Worm (Caenorhabditis elegans) whole organism, late embryonic: ENCODE data around the gene unc-26.

Experiments used
- C08G9.2 ChIP-seq: sonication (generic microtip); optimal IDR thresholded peaks from 2 replicates; lab custom pipeline; 2016; ENCODE audit warnings: mild to moderate bottlenecking, missing genetic modification characterization, moderate library complexity, missing compliant biosample characterization
- ceh-24 ChIP-seq: sonication (generic microtip); optimal IDR thresholded peaks from 2 replicates; lab custom pipeline; 2016; ENCODE audit warnings: mild to moderate bottlenecking, missing genetic modification characterization, missing compliant biosample characterization
- pha-4 ChIP-seq: fragments of 150-350 bp; optimal IDR thresholded peaks from 2 replicates; lab custom pipeline; 2018; ENCODE audit warnings: missing biosample characterization, missing genetic modification reagents, missing genetic modification characterization
- zip-5 ChIP-seq: sonication (generic microtip); optimal IDR thresholded peaks from 2 replicates; lab custom pipeline; 2016; ENCODE audit warnings: missing genetic modification characterization, missing compliant biosample characterization

ce11 chrIV:13253841-13254240 is 18.5 kb downstream of the unc-26 start, which contains the start of gene ttr-45:
- TF ChIP-seq ceh-24 (tag; lab: Kevin White, UChicago): no peak
- no peak for TF ChIP-seq C08G9.2 (tag; lab: Kevin White, UChicago)
- no peak for TF ChIP-seq zip-5 (tag; lab: Kevin White, UChicago)
- TF ChIP-seq pha-4 (tag; lab: Kevin White, UChicago): no peak
